Fruit fly (Drosophila melanogaster): ENCODE measurements around the gene Drs.

Gene Drs

dm6 chr3L:3410978-3411629 is 41.7 kb downstream of the Drs start:
- TF ChIP-seq Crg-1 (GFP tag; optimal IDR thresholded peaks at IDR 0.05): no peak
- no peak for TF ChIP-seq pad (GFP tag; optimal IDR thresholded peaks at IDR 0.05)
- no peak for TF ChIP-seq cic (GFP tag; optimal IDR thresholded peaks at IDR 0.05)
- no peak for TF ChIP-seq ovo (GFP tag; optimal IDR thresholded peaks at IDR 0.05)
- no peak for TF ChIP-seq CG11617 (GFP tag; optimal IDR thresholded peaks at IDR 0.05)
- TF ChIP-seq CG12768 (GFP tag; optimal IDR thresholded peaks at IDR 0.05): no peak
- no peak for TF ChIP-seq Hr96 (GFP tag; optimal IDR thresholded peaks at IDR 0.05)
- TF ChIP-seq CG1620 (GFP tag; optimal IDR thresholded peaks at IDR 0.05): no peak
- TF ChIP-seq CG14711 (tag; optimal IDR thresholded peaks at IDR 0.05): no peak
- no peak for TF ChIP-seq Mnt (GFP tag; optimal IDR thresholded peaks at IDR 0.05)

- no peak for TF ChIP-seq CG12768 (GFP tag; optimal IDR thresholded peaks at IDR 0.05)
- no peak for TF ChIP-seq cnc (optimal IDR thresholded peaks at IDR 0.05)
- TF ChIP-seq CG7101 (tag; optimal IDR thresholded peaks at IDR 0.05): no peak
- TF ChIP-seq CG11617 (GFP tag; optimal IDR thresholded peaks at IDR 0.05): no peak
These were observed 42.3 kb downstream of the Drs start for dm6 chr3L:3411699-3412098.

dm6 chr3L:3414796-3415568 is 45.6 kb downstream of the Drs start:
- peak; percentile 59 for TF ChIP-seq kay (GFP tag; ENCODE audit: borderline replicate concordance)
- peak; percentile 57 for TF ChIP-seq tj (GFP tag; optimal IDR thresholded peaks at IDR 0.05)
- no peak for TF ChIP-seq Mnt (GFP tag; optimal IDR thresholded peaks at IDR 0.05)
- no peak for TF ChIP-seq cic (GFP tag; optimal IDR thresholded peaks at IDR 0.05)

- TF ChIP-seq cic (GFP tag; optimal IDR thresholded peaks at IDR 0.05): peak; percentile 83
- no peak for TF ChIP-seq pad (GFP tag; optimal IDR thresholded peaks at IDR 0.05)
- no peak for TF ChIP-seq Crg-1 (GFP tag; optimal IDR thresholded peaks at IDR 0.05)
- TF ChIP-seq CG14711 (tag; optimal IDR thresholded peaks at IDR 0.05): no peak
- no peak for TF ChIP-seq CG5204 (GFP tag; optimal IDR thresholded peaks at IDR 0.05)
- no peak for TF ChIP-seq bab1 (GFP tag; optimal IDR thresholded peaks at IDR 0.05)
- no peak for TF ChIP-seq CG7045 (GFP tag; optimal IDR thresholded peaks at IDR 0.05)
- TF ChIP-seq CG1620 (GFP tag; optimal IDR thresholded peaks at IDR 0.05): no peak
- TF ChIP-seq Clk (GFP tag; optimal IDR thresholded peaks at IDR 0.05): no peak
- TF ChIP-seq toe (GFP tag; optimal IDR thresholded peaks at IDR 0.05): no peak
- no peak for TF ChIP-seq Hr96 (GFP tag; optimal IDR thresholded peaks at IDR 0.05)
- TF ChIP-seq CG11617 (GFP tag; optimal IDR thresholded peaks at IDR 0.05): no peak
- no peak for TF ChIP-seq CG33017 (tag; optimal IDR thresholded peaks at IDR 0.05)
- TF ChIP-seq CG12768 (GFP tag; optimal IDR thresholded peaks at IDR 0.05): no peak
- TF ChIP-seq kay (GFP tag; ENCODE audit: borderline replicate concordance): peak; percentile 45
- no peak for TF ChIP-seq Mnt (GFP tag; optimal IDR thresholded peaks at IDR 0.05)
- no peak for TF ChIP-seq ovo (GFP tag; optimal IDR thresholded peaks at IDR 0.05)
These were observed 46.4 kb downstream of the Drs start for dm6 chr3L:3415633-3416198.

- TF ChIP-seq tj (GFP tag; optimal IDR thresholded peaks at IDR 0.05) (peak; percentile 25), cic (GFP tag; optimal IDR thresholded peaks at IDR 0.05) (peak; percentile 93), Crg-1 (GFP tag; optimal IDR thresholded peaks at IDR 0.05) (no peak), Mnt (GFP tag; optimal IDR thresholded peaks at IDR 0.05) (peak; percentile 4)
These were observed 47.8 kb downstream of the Drs start for dm6 chr3L:3417120-3417519.

- peak; percentile 12 for TF ChIP-seq bab1 (GFP tag; optimal IDR thresholded peaks at IDR 0.05)
- TF ChIP-seq kay (GFP tag; ENCODE audit: borderline replicate concordance): peak; percentile 75
- no peak for TF ChIP-seq CG11617 (GFP tag; optimal IDR thresholded peaks at IDR 0.05)
- TF ChIP-seq toe (GFP tag; optimal IDR thresholded peaks at IDR 0.05): peak; percentile 5
These were observed 48.4 kb downstream of the Drs start for dm6 chr3L:3417759-3418158.

dm6 chr3L:3418207-3419086 is 49.1 kb downstream of the Drs start:
- TF ChIP-seq CG33017 (tag; optimal IDR thresholded peaks at IDR 0.05) (peak; percentile 75), kay (GFP tag; ENCODE audit: borderline replicate concordance) (no peak), pad (GFP tag; optimal IDR thresholded peaks at IDR 0.05) (peak; percentile 80), Mnt (GFP tag; optimal IDR thresholded peaks at IDR 0.05) (peak; percentile 48), ovo (GFP tag; optimal IDR thresholded peaks at IDR 0.05) (peak; percentile 79), Clk (GFP tag; optimal IDR thresholded peaks at IDR 0.05) (peak; percentile 17), tj (GFP tag; optimal IDR thresholded peaks at IDR 0.05) (peak; percentile 88), toe (GFP tag; optimal IDR thresholded peaks at IDR 0.05) (peak; percentile 22), CG5204 (GFP tag; optimal IDR thresholded peaks at IDR 0.05) (peak; percentile 71), Crg-1 (GFP tag; optimal IDR thresholded peaks at IDR 0.05) (peak; percentile 78), CG7045 (GFP tag; optimal IDR thresholded peaks at IDR 0.05) (peak; percentile 72), bab1 (GFP tag; optimal IDR thresholded peaks at IDR 0.05) (no peak), CG7101 (tag; optimal IDR thresholded peaks at IDR 0.05) (peak; percentile 65), CG11617 (GFP tag; optimal IDR thresholded peaks at IDR 0.05) (peak; percentile 81), cic (GFP tag; optimal IDR thresholded peaks at IDR 0.05) (peak; percentile 100), CG12768 (GFP tag; optimal IDR thresholded peaks at IDR 0.05) (peak; percentile 86), CG14711 (tag; optimal IDR thresholded peaks at IDR 0.05) (peak; percentile 70), CG1620 (GFP tag; optimal IDR thresholded peaks at IDR 0.05) (no peak), cnc (optimal IDR thresholded peaks at IDR 0.05) (no peak), Hr96 (GFP tag; optimal IDR thresholded peaks at IDR 0.05) (peak; percentile 10)
